Worm (Caenorhabditis elegans) whole organism, L1 larva: ENCODE data around the gene cyp-25A6.

Experiments
- C04F5.9 ChIP-seq: sonication (generic microtip); optimal IDR thresholded peaks from 2 replicates; lab custom pipeline; 2016; ENCODE audit warnings: missing genetic modification characterization, missing compliant biosample characterization
- C16A3.4 ChIP-seq: fragments of 150-350 bp; optimal IDR thresholded peaks from 2 replicates; lab custom pipeline; 2014; ENCODE audit warnings: missing biosample characterization, missing genetic modification characterization
- C34B4.2 ChIP-seq: sonication (generic microtip); optimal IDR thresholded peaks from 2 replicates; lab custom pipeline; 2017; ENCODE audit warnings: mild to moderate bottlenecking, missing genetic modification characterization, missing compliant biosample characterization
- Y116A8C.19 ChIP-seq: sonication (generic microtip); optimal IDR thresholded peaks from 2 replicates; lab custom pipeline; 2016; ENCODE audit warnings: missing compliant biosample characterization, missing genetic modification characterization, borderline replicate concordance
- aha-1 ChIP-seq: fragments of 150-350 bp; optimal IDR thresholded peaks from 2 replicates; lab custom pipeline; 2014; ENCODE audit warnings: missing biosample characterization, missing genetic modification characterization
- ama-1 ChIP-seq: fragments of 150-350 bp; optimal IDR thresholded peaks from 2 replicates; lab custom pipeline; 2014
- blmp-1 ChIP-seq: fragments of 150-350 bp; optimal IDR thresholded peaks from 2 replicates; lab custom pipeline; 2014; ENCODE audit warnings: missing biosample characterization, missing genetic modification characterization
- ceh-63 ChIP-seq: fragments of 200-800 bp; sonication (Bioruptor generic); optimal IDR thresholded peaks from 2 replicates; lab custom pipeline; 2018; ENCODE audit warnings: mild to moderate bottlenecking, missing genetic modification characterization, missing compliant biosample characterization
- ceh-88 ChIP-seq: fragments of 200-800 bp; sonication (Bioruptor generic); IDR thresholded peaks from 2 replicates; pipeline ENCODE4 v1.3.6; 2022; ENCODE audit warnings: missing genetic modification characterization, missing compliant biosample characterization
- ceh-90 ChIP-seq: sonication (generic microtip); optimal IDR thresholded peaks from 2 replicates; lab custom pipeline; 2016; ENCODE audit warnings: missing genetic modification characterization, missing compliant biosample characterization
- egl-13 ChIP-seq: sonication (generic microtip); optimal IDR thresholded peaks from 2 replicates; lab custom pipeline; 2016; ENCODE audit warnings: missing genotype, missing genetic modification reagents, missing genetic modification characterization, missing compliant biosample characterization
- elt-3 ChIP-seq, 6 experiments: fragments of 150-350 bp in 1 of 6; sonication (generic microtip); optimal IDR thresholded peaks; 2 replicates each; lab custom pipeline; 2017 to 2018; ENCODE audit warnings: missing biosample characterization in 6 of 6, missing genetic modification characterization in 6 of 6, inconsistent platforms in 1 of 6
- ets-5 ChIP-seq: fragments of 200-800 bp; sonication (Bioruptor generic); IDR thresholded peaks from 2 replicates; pipeline ENCODE4 v1.3.6; 2022; ENCODE audit warnings: missing genetic modification characterization, missing compliant biosample characterization
- fkh-10 ChIP-seq: sonication (generic microtip); optimal IDR thresholded peaks from 2 replicates; lab custom pipeline; 2017; ENCODE audit warnings: missing biosample characterization, missing genetic modification reagents, missing genetic modification characterization
- hlh-17 ChIP-seq: fragments of 200-800 bp; sonication (Bioruptor generic); optimal IDR thresholded peaks from 2 replicates; lab custom pipeline; 2018; ENCODE audit warnings: missing genetic modification characterization, mild to moderate bottlenecking, missing compliant biosample characterization, moderate library complexity, borderline replicate concordance
- isw-1 ChIP-seq: fragments of 200-800 bp; sonication (Bioruptor generic); IDR thresholded peaks from 2 replicates; pipeline ENCODE4 v1.3.6; 2022; ENCODE audit warnings: missing genetic modification characterization, missing compliant biosample characterization
- jun-1 ChIP-seq: fragments of 150-350 bp; optimal IDR thresholded peaks from 2 replicates; lab custom pipeline; 2014; ENCODE audit warnings: missing biosample characterization, missing genetic modification reagents, missing genetic modification characterization
- lin-13 ChIP-seq: fragments of 150-350 bp; optimal IDR thresholded peaks from 2 replicates; lab custom pipeline; 2014; ENCODE audit warnings: missing biosample characterization, missing genetic modification reagents, missing genetic modification characterization
- lin-15B ChIP-seq: fragments of 150-350 bp; sonication (generic microtip); optimal IDR thresholded peaks from 3 replicates; lab custom pipeline; 2014; ENCODE audit warnings: missing biosample characterization, missing genetic modification characterization
- lin-35 ChIP-seq, 2 experiments: fragments of 150-350 bp; optimal IDR thresholded peaks; 2 replicates each; lab custom pipeline; 2014; ENCODE audit warnings: missing biosample characterization in 2 of 2, missing genetic modification characterization in 2 of 2, missing genetic modification reagents in 2 of 2
- lin-39 ChIP-seq: fragments of 150-350 bp; optimal IDR thresholded peaks from 2 replicates; lab custom pipeline; 2014; ENCODE audit warnings: missing biosample characterization, missing genetic modification reagents, missing genetic modification characterization
- lir-3 ChIP-seq: sonication (generic microtip); optimal IDR thresholded peaks from 2 replicates; lab custom pipeline; 2016; ENCODE audit warnings: mild to moderate bottlenecking, missing genetic modification characterization, moderate library complexity, missing compliant biosample characterization; ENCODE audit not compliant: poor library complexity
- lsy-2 ChIP-seq, 2 experiments: fragments of 150-350 bp; optimal IDR thresholded peaks; 2 replicates each; lab custom pipeline; 2014; ENCODE audit warnings: missing biosample characterization in 2 of 2, missing genetic modification characterization in 2 of 2
- mdl-1 ChIP-seq, 2 experiments: fragments of 150-350 bp; optimal IDR thresholded peaks; 2 replicates each; lab custom pipeline; 2014 to 2017; ENCODE audit warnings: missing biosample characterization in 2 of 2, missing genetic modification characterization in 2 of 2, inconsistent platforms in 1 of 2
- mep-1 ChIP-seq: fragments of 150-350 bp; optimal IDR thresholded peaks from 2 replicates; lab custom pipeline; 2014; ENCODE audit warnings: missing biosample characterization, missing genetic modification characterization
- nhr-12 ChIP-seq: sonication (generic microtip); optimal IDR thresholded peaks from 2 replicates; lab custom pipeline; 2017; ENCODE audit warnings: missing biosample characterization, missing genetic modification characterization
- nhr-19 ChIP-seq: fragments of 200-800 bp; sonication (Bioruptor generic); conservative IDR thresholded peaks from 2 replicates; pipeline ENCODE4 v1.3.6; 2022; ENCODE audit warnings: missing genetic modification characterization, missing compliant biosample characterization
- nhr-20 ChIP-seq: sonication (generic microtip); optimal IDR thresholded peaks from 2 replicates; lab custom pipeline; 2016; ENCODE audit warnings: mild to moderate bottlenecking, missing genetic modification characterization, missing compliant biosample characterization
- nhr-28 ChIP-seq: fragments of 150-350 bp; optimal IDR thresholded peaks from 2 replicates; lab custom pipeline; 2014; ENCODE audit warnings: missing biosample characterization, missing genetic modification characterization
- nhr-47 ChIP-seq: sonication (generic microtip); optimal IDR thresholded peaks from 2 replicates; lab custom pipeline; 2016; ENCODE audit warnings: mild to moderate bottlenecking, missing genetic modification characterization, moderate library complexity, missing compliant biosample characterization
- nhr-76 ChIP-seq: sonication (generic microtip); optimal IDR thresholded peaks from 2 replicates; lab custom pipeline; 2017; ENCODE audit warnings: missing biosample characterization, missing genetic modification characterization
- nhr-77 ChIP-seq: fragments of 150-350 bp; optimal IDR thresholded peaks from 2 replicates; lab custom pipeline; 2014; ENCODE audit warnings: missing biosample characterization, missing genetic modification characterization
- nhr-85 ChIP-seq: sonication (generic microtip); peaks from one replicate; lab custom pipeline; 2016; ENCODE audit warnings: missing genetic modification characterization, inconsistent platforms, missing compliant biosample characterization
- pag-3 ChIP-seq: sonication (generic microtip); optimal IDR thresholded peaks from 2 replicates; lab custom pipeline; 2017; ENCODE audit warnings: missing genetic modification characterization, mild to moderate bottlenecking, missing compliant biosample characterization, antibody characterized with exemption, borderline replicate concordance; ENCODE audit not compliant: insufficient read depth
- pax-3 ChIP-seq: fragments of 200-800 bp; sonication (Bioruptor generic); optimal IDR thresholded peaks from 2 replicates; lab custom pipeline; 2018; ENCODE audit warnings: mild to moderate bottlenecking, missing genetic modification characterization, moderate library complexity, missing compliant biosample characterization
- pqm-1 ChIP-seq: sonication (generic microtip); optimal IDR thresholded peaks from 3 replicates; lab custom pipeline; 2017; ENCODE audit warnings: missing biosample characterization, missing genetic modification characterization
- rnt-1 ChIP-seq: sonication (generic microtip); optimal IDR thresholded peaks from 2 replicates; lab custom pipeline; 2016; ENCODE audit warnings: mild to moderate bottlenecking, missing genetic modification characterization, moderate library complexity, missing compliant biosample characterization
- snu-23 ChIP-seq: sonication (generic microtip); optimal IDR thresholded peaks from 2 replicates; lab custom pipeline; 2016; ENCODE audit warnings: missing genetic modification characterization, missing compliant biosample characterization
- sox-4 ChIP-seq: sonication (generic microtip); optimal IDR thresholded peaks from 2 replicates; lab custom pipeline; 2016; ENCODE audit warnings: missing genetic modification characterization, missing compliant biosample characterization
- sup-37 ChIP-seq: fragments of 200-800 bp; sonication (Bioruptor generic); optimal IDR thresholded peaks from 2 replicates; lab custom pipeline; 2018; ENCODE audit warnings: mild to moderate bottlenecking, missing genetic modification characterization, missing compliant biosample characterization
- swsn-7 ChIP-seq: sonication (generic microtip); optimal IDR thresholded peaks from 2 replicates; lab custom pipeline; 2016; ENCODE audit warnings: missing genetic modification characterization, missing compliant biosample characterization
- tbx-2 ChIP-seq: sonication (generic microtip); optimal IDR thresholded peaks from 2 replicates; lab custom pipeline; 2016; ENCODE audit warnings: missing genetic modification characterization, missing compliant biosample characterization
- tlp-1 ChIP-seq: fragments of 150-350 bp; optimal IDR thresholded peaks from 2 replicates; lab custom pipeline; 2014; ENCODE audit warnings: missing biosample characterization, missing genetic modification characterization
- unc-130 ChIP-seq: fragments of 150-350 bp; optimal IDR thresholded peaks from 2 replicates; lab custom pipeline; 2017; ENCODE audit warnings: missing biosample characterization, missing genetic modification characterization, inconsistent platforms
- unc-30 ChIP-seq: sonication (generic microtip); optimal IDR thresholded peaks from 2 replicates; lab custom pipeline; 2017; ENCODE audit warnings: missing biosample characterization, missing genetic modification characterization
- unc-62 ChIP-seq: fragments of 150-350 bp; optimal IDR thresholded peaks from 2 replicates; lab custom pipeline; 2014; ENCODE audit warnings: missing biosample characterization, missing genetic modification reagents, missing genetic modification characterization
- unc-86 ChIP-seq: sonication (generic microtip); optimal IDR thresholded peaks from 2 replicates; lab custom pipeline; 2016; ENCODE audit warnings: missing genetic modification characterization, missing compliant biosample characterization
- unc-98 ChIP-seq: fragments of 200-800 bp; sonication (Bioruptor generic); IDR thresholded peaks from 2 replicates; pipeline ENCODE4 v1.3.6; 2022; ENCODE audit warnings: missing genetic modification characterization, missing compliant biosample characterization
- vab-15 ChIP-seq: sonication (generic microtip); optimal IDR thresholded peaks from 2 replicates; lab custom pipeline; 2017; ENCODE audit warnings: missing genotype, mild to moderate bottlenecking, missing genetic modification characterization, missing compliant biosample characterization
- xbp-1 ChIP-seq: sonication (generic microtip); optimal IDR thresholded peaks from 2 replicates; lab custom pipeline; 2016; ENCODE audit warnings: missing genetic modification characterization, missing compliant biosample characterization
- zag-1 ChIP-seq: fragments of 150-350 bp; optimal IDR thresholded peaks from 2 replicates; lab custom pipeline; 2014; ENCODE audit warnings: missing biosample characterization, missing genetic modification characterization

The cyp-25A6 gene

ce11 chrIV:4167296-4167695, 30.0 kb upstream of the cyp-25A6 start:
- TF ChIP-seq sox-4 (tag; lab: Kevin White, UChicago) (no peak), snu-23 (GFP tag; lab: Kevin White, UChicago) (no peak), ceh-90 (tag; lab: Kevin White, UChicago) (no peak), unc-86 (tag; lab: Kevin White, UChicago) (no peak), unc-62 (GFP tag; lab: Kevin White, UChicago) (no peak), pax-3 (tag; lab: Kevin White, UChicago) (no peak), ets-5 (no peak), vab-15 (tag; lab: Kevin White, UChicago) (no peak), unc-30 (tag; lab: Kevin White, UChicago) (no peak), unc-98 (GFP tag; lab: Robert Waterston, UW) (no peak), tlp-1 (tag; lab: Kevin White, UChicago) (no peak), jun-1 (no peak), lir-3 (no peak), fkh-10 (GFP tag; lab: Kevin White, UChicago) (no peak), ceh-88 (no peak), aha-1 (no peak), unc-130 (tag; lab: Kevin White, UChicago) (no peak), mep-1 (no peak), nhr-28 (no peak)

ce11 chrIV:4171531-4172163, 25.6 kb upstream of the cyp-25A6 start, which contains the start of the genes K08D10.13 and rnp-2:
Gene K08D10.13 (minus strand): TSS chrIV:4171581.
Gene rnp-2 (plus strand): TSS chrIV:4172076.
- TF ChIP-seq nhr-28 = no peak
- TF ChIP-seq nhr-47 (tag; lab: Kevin White, UChicago) = peak; percentile 66
- TF ChIP-seq nhr-20 (tag; lab: Kevin White, UChicago) = peak; percentile 27
- TF ChIP-seq nhr-77 (tag; lab: Kevin White, UChicago) = no peak
- peak; percentile 22 for TF ChIP-seq unc-130 (tag; lab: Kevin White, UChicago)
- peak; percentile 76 to 79 for TF ChIP-seq lsy-2 (tag; optimal IDR thresholded peaks at IDR 0.05; lab: Kevin White, UChicago)
- TF ChIP-seq egl-13 (tag; lab: Kevin White, UChicago) = peak; percentile 18
- TF ChIP-seq snu-23 (GFP tag; lab: Kevin White, UChicago) = no peak
- TF ChIP-seq hlh-17 (GFP tag; lab: Kevin White, UChicago) = no peak
- TF ChIP-seq zag-1 (tag; lab: Kevin White, UChicago) = no peak
- no peak for TF ChIP-seq sup-37 (GFP tag; lab: Kevin White, UChicago)
- TF ChIP-seq blmp-1 (tag; lab: Kevin White, UChicago) = no peak
- TF ChIP-seq tlp-1 (tag; lab: Kevin White, UChicago) = no peak
- no peak for TF ChIP-seq Y116A8C.19 (tag; lab: Kevin White, UChicago)
- TF ChIP-seq lin-15B (tag; lab: Kevin White, UChicago) = peak; percentile 73
- TF ChIP-seq lin-39 (tag; lab: Kevin White, UChicago) = no peak
- TF ChIP-seq lir-3 = no peak
- TF ChIP-seq rnt-1 (tag; lab: Kevin White, UChicago) = peak; percentile 88
- peak; percentile 65 to 66 for TF ChIP-seq lin-35 (GFP tag; optimal IDR thresholded peaks at IDR 0.05; lab: Kevin White, UChicago)
- TF ChIP-seq C34B4.2 (tag; lab: Kevin White, UChicago) = no peak
- TF ChIP-seq tbx-2 (tag; lab: Kevin White, UChicago) = peak; percentile 60
- no peak for TF ChIP-seq ceh-63 (GFP tag; lab: Kevin White, UChicago)
- peak; percentile 59 for TF ChIP-seq xbp-1 (tag; lab: Kevin White, UChicago)
- TF ChIP-seq ceh-88 = no peak
- no peak; the same call in 1 of the 2 replicates for TF ChIP-seq nhr-19 (GFP tag; lab: Robert Waterston, UW)
- peak; percentile 29 for TF ChIP-seq isw-1
- TF ChIP-seq C16A3.4 (tag; lab: Kevin White, UChicago) = peak; percentile 28
- no peak for TF ChIP-seq unc-98 (GFP tag; lab: Robert Waterston, UW)
- no peak for TF ChIP-seq lin-13 (GFP tag; lab: Kevin White, UChicago)
- no peak for TF ChIP-seq nhr-12 (tag; lab: Kevin White, UChicago)
- TF ChIP-seq unc-62 (GFP tag; lab: Kevin White, UChicago) = no peak
- peak; percentile 54 for TF ChIP-seq swsn-7 (tag; lab: Kevin White, UChicago)
- TF ChIP-seq C04F5.9 = peak; percentile 16
- no peak for TF ChIP-seq pqm-1 (tag; lab: Kevin White, UChicago)
- peak; percentile 84 for TF ChIP-seq nhr-85 (tag; lab: Kevin White, UChicago)
- TF ChIP-seq mep-1 = peak; percentile 73
- TF ChIP-seq nhr-76 = no peak
- TF ChIP-seq ama-1 (lab: Kevin White, UChicago) = no peak
- no peak for TF ChIP-seq aha-1
- TF ChIP-seq mdl-1 (tag; optimal IDR thresholded peaks at IDR 0.05; lab: Kevin White, UChicago) = no peak
- TF ChIP-seq pag-3 (tag; lab: Kevin White, UChicago) = no peak
- no peak for TF ChIP-seq elt-3 (tag; optimal IDR thresholded peaks at IDR 0.05; lab: Kevin White, UChicago)
